Worm (Caenorhabditis elegans): ENCODE results near the gene ZK930.7.

ZK930.7 gene

ce11 chrII:11952963-11953362 lies 38.6 kb downstream of the ZK930.7 start:
- no peak for TF ChIP-seq unc-62 (GFP tag; optimal IDR thresholded peaks at IDR 0.05)

DNA sequence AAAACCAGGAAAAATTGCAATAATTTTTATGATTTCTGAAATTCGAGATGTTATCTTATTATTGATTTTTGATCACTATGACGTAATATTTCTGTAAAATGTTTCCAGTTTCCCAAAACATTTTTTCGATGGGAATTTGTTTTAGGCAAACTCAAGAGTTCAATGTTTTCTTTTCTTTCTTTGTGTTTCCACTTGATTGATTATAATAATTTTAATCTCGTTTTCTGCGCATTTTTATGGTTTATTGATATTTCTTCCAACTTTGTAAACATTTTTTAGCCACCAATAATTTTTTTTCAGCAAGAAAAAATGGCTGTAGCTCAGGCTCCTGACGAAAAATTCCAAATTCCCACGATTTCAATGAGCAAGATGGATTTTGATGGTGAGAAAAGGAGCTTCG lies 39.8 kb downstream of the ZK930.7 start, which contains the start of gene W03C9.6:
Gene W03C9.6, plus strand, starts transcription at position 301 of the 400 bp plus-strand sequence.
- TF ChIP-seq unc-62 (GFP tag; optimal IDR thresholded peaks at IDR 0.05) = no peak

DNA sequence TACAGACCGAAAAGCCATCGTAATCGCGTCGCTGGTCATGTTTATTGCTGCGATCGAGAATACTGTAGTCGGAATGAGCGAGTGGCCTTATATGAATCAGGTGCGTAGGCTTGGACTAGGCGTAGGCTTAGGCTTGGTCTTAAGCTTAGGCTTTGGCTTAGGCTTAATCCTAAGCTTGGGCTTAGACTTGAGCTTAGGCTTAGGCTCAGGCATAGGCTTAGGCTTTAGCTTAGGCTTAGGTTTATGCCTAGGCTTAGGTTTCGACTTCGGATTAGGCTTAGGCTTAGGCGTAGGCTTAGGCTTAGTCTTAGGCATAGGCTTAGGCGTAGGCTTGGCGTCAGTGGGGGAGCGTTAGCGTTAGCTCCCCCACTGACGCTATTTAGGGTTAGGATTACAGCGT lies 40.4 kb downstream of the ZK930.7 start:
- TF ChIP-seq unc-62 (GFP tag; optimal IDR thresholded peaks at IDR 0.05) = no peak

- TF ChIP-seq unc-62 (GFP tag; optimal IDR thresholded peaks at IDR 0.05) = no peak
Measured at ce11 chrII:11958793-11959574, 44.6 kb downstream of the ZK930.7 start.

DNA sequence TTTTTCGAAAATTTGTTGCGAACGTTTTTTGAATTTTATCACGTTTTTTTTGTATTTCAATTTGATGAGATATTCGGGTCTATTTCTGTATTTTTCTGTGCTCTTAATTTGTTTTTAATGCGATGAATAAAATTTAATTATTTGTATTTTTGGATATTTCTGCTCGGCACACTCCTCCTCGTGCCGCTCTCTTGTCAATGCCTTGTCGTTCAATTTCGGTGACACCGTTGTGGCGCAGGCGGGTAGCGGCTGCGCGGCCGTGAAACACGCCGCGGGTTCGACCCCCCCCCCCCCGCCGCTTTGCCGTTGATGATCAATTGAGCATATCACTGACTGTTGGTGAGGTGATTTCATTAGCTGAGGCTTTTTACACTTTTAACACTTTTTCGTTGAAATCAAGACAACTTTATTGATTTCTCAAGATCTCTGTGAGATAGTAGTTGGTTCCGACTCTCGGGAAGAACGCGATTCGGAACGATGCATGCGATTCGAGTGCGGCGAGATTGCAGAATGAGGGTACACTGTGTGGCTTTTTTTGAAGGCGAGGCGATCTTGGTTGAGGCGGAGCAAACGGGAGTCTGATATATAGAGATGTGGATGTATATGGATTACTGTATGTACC lies 46.3 kb downstream of the ZK930.7 start:
- no peak for TF ChIP-seq unc-62 (GFP tag; optimal IDR thresholded peaks at IDR 0.05)

DNA sequence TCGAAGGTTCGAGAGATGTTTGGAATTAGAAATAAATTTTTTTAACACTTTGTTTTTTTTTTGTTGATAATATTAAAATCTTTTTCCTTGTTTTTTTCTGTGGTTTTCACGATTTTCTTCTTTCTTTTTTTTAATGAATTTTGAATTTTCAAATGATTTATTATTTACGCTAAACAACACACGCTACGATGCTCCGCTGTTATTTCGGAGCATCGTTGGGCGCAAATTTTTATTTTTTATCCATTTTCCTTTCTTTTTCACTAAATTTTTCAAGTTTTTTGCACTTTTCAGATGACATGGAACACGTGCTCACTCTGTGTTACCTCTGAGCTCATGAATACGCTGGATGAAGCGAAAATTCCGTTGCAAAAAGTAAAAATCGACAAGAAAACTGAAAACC lies 47.7 kb downstream of the ZK930.7 start, which contains the start of the genes W03C9.1 and W03C9.2:
Gene W03C9.1, minus strand, starts transcription at position 46 of the 400 bp plus-strand sequence.
Gene W03C9.2, plus strand, starts transcription at position 286 of the 400 bp plus-strand sequence.
- no peak for TF ChIP-seq unc-62 (GFP tag; optimal IDR thresholded peaks at IDR 0.05)

DNA sequence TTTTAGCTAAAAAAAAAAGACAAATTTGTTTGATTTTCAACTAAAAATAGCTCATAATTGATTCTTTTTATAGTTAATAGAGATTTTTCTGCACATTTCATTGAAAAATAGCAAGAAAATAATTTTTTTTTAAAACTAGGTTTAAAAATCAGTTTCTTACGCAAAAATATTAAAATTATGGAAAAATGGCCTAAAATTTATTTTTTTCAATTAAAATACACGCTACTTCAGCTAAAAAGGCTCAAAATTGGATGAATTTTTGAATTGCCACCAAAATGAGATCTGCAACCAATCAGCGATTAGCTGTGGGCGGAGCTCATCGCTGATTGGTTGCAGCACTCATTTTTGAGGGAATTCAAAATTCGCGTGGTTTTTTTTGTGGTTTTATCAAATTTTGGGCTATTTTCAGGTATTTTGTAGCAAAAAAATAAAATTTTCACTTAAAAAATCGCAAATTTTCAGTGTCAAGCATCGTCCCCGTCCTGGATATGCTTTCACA lies 48.8 kb downstream of the ZK930.7 start:
- TF ChIP-seq unc-62 (GFP tag; optimal IDR thresholded peaks at IDR 0.05) = no peak

DNA sequence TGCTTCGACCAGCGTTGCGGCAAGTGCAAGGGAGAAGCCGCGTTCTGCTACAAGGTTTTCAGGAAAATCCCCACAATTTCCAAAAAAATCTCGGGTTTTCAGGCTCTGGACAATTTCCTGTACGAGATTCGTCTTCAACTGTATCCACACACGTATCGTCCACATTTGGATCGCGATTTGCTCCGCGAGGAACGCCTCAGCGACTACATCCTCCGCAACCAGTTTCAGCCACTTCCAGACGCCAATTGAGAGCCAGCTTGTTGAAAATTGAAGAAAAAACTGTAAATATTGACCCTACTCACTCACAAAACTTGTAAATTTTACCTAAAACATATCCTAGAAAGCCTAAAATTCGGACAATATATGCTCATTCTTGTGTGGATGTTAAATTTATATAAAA lies 50.4 kb downstream of the ZK930.7 start:
- TF ChIP-seq unc-62 (GFP tag; optimal IDR thresholded peaks at IDR 0.05) = no peak

Measured in whole organism, dauer.